Worm (Caenorhabditis elegans) whole organism, late embryonic: ENCODE results near the gene pals-27.

Experiments used
- ceh-22 ChIP-seq: sonication (generic microtip); optimal IDR thresholded peaks from 2 replicates; lab custom pipeline; 2017; ENCODE audit warnings: missing biosample characterization, missing genetic modification characterization
- ceh-24 ChIP-seq: sonication (generic microtip); optimal IDR thresholded peaks from 2 replicates; lab custom pipeline; 2016; ENCODE audit warnings: mild to moderate bottlenecking, missing genetic modification characterization, missing compliant biosample characterization
- elt-2 ChIP-seq: sonication (generic microtip); optimal IDR thresholded peaks from 2 replicates; lab custom pipeline; 2016; ENCODE audit warnings: missing genetic modification reagents, missing genetic modification characterization, missing compliant biosample characterization
- fkh-10 ChIP-seq: fragments of 150-350 bp; optimal IDR thresholded peaks from 2 replicates; lab custom pipeline; 2014; ENCODE audit warnings: missing biosample characterization, missing genetic modification reagents, missing genetic modification characterization
- hlh-30 ChIP-seq: sonication (generic microtip); optimal IDR thresholded peaks from 2 replicates; lab custom pipeline; 2017; ENCODE audit warnings: antibody characterized with exemption, missing genetic modification characterization, missing compliant biosample characterization; ENCODE audit not compliant: insufficient read depth
- lin-11 ChIP-seq: fragments of 200-800 bp; sonication (Bioruptor generic); optimal IDR thresholded peaks from 2 replicates; lab custom pipeline; 2018; ENCODE audit warnings: mild to moderate bottlenecking, missing genetic modification characterization, missing compliant biosample characterization
- sox-4 ChIP-seq: sonication (generic microtip); optimal IDR thresholded peaks from 2 replicates; lab custom pipeline; 2017; ENCODE audit warnings: mild to moderate bottlenecking, missing genetic modification characterization, inconsistent platforms, missing compliant biosample characterization
- tbx-7 ChIP-seq: sonication (generic microtip); optimal IDR thresholded peaks from 2 replicates; lab custom pipeline; 2016; ENCODE audit warnings: missing genotype, missing genetic modification characterization, missing compliant biosample characterization

DNA sequence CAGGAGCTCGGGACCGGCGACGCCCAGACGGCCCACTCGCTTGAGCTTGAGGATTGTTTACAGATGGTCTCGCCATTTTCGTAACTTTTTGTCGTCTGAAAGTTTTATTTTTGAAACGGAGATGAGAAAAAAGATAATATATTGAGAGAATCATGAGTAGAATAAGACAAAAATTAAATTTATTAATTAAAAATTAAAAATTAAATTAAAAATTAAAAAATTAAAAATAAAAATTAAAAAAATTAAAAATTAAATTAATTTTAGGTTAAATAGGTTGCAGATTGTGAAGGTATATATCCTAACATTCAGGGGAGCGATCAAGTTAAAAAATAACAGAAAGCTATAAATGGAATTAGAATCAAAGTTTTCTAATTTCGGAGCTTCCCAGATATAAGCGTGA is 1.7 kb upstream of the pals-27 start, which contains the start of gene B0284.3:
- TF ChIP-seq ceh-24 (tag; lab: Kevin White, UChicago) (no peak), ceh-22 (tag; lab: Kevin White, UChicago) (no peak), hlh-30 (tag; lab: Kevin White, UChicago) (no peak), fkh-10 (GFP tag; lab: Kevin White, UChicago) (no peak), lin-11 (tag; lab: Kevin White, UChicago) (no peak), sox-4 (no peak), elt-2 (tag; lab: Kevin White, UChicago) (no peak), tbx-7 (tag; lab: Kevin White, UChicago) (no peak)
